Worm (Caenorhabditis elegans) whole organism, dauer: Measurements from ENCODE around the gene qdpr-1.

ENCODE experiments used
- unc-62 ChIP-seq: sonication (generic microtip); optimal IDR thresholded peaks from 2 replicates; lab custom pipeline; 2017; ENCODE audit warnings: missing biosample characterization, missing genetic modification reagents, missing genetic modification characterization

qdpr-1 gene

DNA sequence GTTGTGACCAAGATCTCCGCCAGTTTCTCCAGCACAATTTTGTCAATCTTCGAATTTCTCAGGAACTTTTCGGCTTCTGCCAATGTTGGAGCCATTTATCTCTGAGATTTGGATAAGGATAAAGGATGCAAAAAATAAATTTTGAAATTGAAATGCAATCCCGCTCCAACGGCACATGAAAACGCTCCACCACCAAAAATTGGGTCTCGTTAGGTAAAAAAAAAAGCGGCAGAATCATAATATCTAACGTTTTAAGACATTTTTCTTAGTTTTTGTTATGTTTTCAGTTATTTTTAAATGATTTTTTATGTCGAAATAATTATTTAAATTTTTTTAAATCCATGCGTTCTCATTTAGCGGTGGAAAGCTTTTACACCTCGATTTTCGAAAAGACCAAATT is 40.7 kb downstream of the qdpr-1 start, which contains the start of gene F45G2.7:
Gene F45G2.7, minus strand, starts transcription at position 101 of the 400 bp plus-strand sequence.
- TF ChIP-seq unc-62: no peak

DNA sequence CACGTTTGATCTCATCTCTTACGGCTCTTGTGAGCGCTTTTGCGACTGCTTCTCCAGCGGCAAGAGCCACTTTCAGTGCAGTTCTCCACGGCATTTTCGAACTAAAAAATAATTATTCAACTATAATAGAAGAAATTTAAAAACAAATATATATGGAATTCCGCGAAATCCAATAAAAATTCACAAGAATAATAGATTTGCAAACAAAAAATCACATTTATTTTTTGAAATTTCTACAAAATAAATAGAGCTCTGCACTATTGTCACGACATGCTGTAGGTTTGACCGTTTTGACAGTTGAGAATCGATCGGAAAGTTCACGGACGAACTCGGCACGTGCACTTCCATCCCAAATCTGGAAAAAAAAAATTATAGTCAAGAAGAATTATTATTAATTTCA is 41.9 kb downstream of the qdpr-1 start, which contains the start of gene F45G2.8:
Gene F45G2.8, minus strand, starts transcription at position 101 of the 400 bp plus-strand sequence.
- TF ChIP-seq unc-62: no peak

- no peak for TF ChIP-seq unc-62
Measured at ce11 chrIII:13436843-13437242, 43.1 kb downstream of the qdpr-1 start, which contains the start of gene F45G2.9. F45G2.9 (minus strand) TSS chrIII:13436943.

DNA sequence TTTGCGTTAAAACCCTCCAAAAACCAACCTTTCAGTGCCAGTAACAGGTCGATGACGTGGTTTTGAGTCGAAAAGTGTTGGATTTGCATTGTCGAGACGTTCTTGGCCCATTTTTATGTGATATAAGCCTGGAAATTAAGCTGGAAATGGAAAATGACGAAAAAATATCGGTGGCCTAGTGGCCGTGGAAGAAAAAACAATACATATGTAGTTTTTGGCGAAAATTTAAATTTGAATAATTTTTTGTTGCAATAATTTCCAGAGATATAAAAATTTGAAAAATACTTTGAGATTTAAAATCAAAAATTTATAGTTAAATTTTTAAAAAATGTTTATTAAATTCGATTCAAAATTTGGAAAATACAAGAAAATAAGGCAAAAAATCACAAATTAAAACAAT is 45.7 kb downstream of the qdpr-1 start, which contains the start of gene ciao-2B:
Gene ciao-2B, minus strand, starts transcription at position 130 of the 400 bp plus-strand sequence.
- TF ChIP-seq unc-62: no peak
